Worm (Caenorhabditis elegans) whole organism, L4 larva: ENCODE results near the gene C16C8.26.

ENCODE experiments used
- Y5F2A.4 ChIP-seq: fragments of 200-800 bp; sonication (Bioruptor generic); optimal IDR thresholded peaks from 2 replicates; lab custom pipeline; 2018; ENCODE audit warnings: mild to moderate bottlenecking, missing genetic modification characterization, missing compliant biosample characterization
- ama-1 ChIP-seq: fragments of 150-350 bp; optimal IDR thresholded peaks from 2 replicates; lab custom pipeline; 2014; ENCODE audit warnings: inconsistent platforms, mixed read lengths
- egl-27 ChIP-seq: sonication (generic microtip); optimal IDR thresholded peaks from 3 replicates; lab custom pipeline; 2017; ENCODE audit warnings: missing biosample characterization, missing genetic modification reagents, missing genetic modification characterization
- hif-1 ChIP-seq, 2 experiments: sonication (generic microtip); optimal IDR thresholded peaks; 2 replicates each; lab custom pipeline; 2016 to 2017; ENCODE audit warnings: missing compliant biosample characterization in 2 of 2, missing genetic modification characterization in 2 of 2, missing genetic modification reagents in 2 of 2, missing genotype in 2 of 2, mild to moderate bottlenecking in 1 of 2
- lsy-2 ChIP-seq, 2 experiments: fragments of 150-350 bp in 1 of 2; sonication (generic microtip) in 1 of 2; optimal IDR thresholded peaks; 2 replicates each; lab custom pipeline; 2014 to 2017; ENCODE audit warnings: missing biosample characterization in 2 of 2, missing genetic modification characterization in 2 of 2
- nhr-11 ChIP-seq: fragments of 150-350 bp; optimal IDR thresholded peaks from 2 replicates; lab custom pipeline; 2014; ENCODE audit warnings: missing biosample characterization, missing genetic modification characterization
- nhr-48 ChIP-seq: sonication (generic microtip); optimal IDR thresholded peaks from 2 replicates; lab custom pipeline; 2016; ENCODE audit warnings: mild to moderate bottlenecking, missing genetic modification characterization, missing compliant biosample characterization
- saeg-2 ChIP-seq: fragments of 200-800 bp; sonication (Bioruptor generic); IDR thresholded peaks from 2 replicates; pipeline ENCODE4 v1.3.6; 2022; ENCODE audit warnings: missing genetic modification reagents, missing genetic modification characterization, missing compliant biosample characterization
- spr-1 ChIP-seq: sonication (generic microtip); optimal IDR thresholded peaks from 2 replicates; lab custom pipeline; 2016; ENCODE audit warnings: mild to moderate bottlenecking, missing genetic modification characterization, missing compliant biosample characterization
- tra-1 ChIP-seq: fragments of 200-800 bp; sonication (Bioruptor generic); IDR thresholded peaks from 2 replicates; pipeline ENCODE4 v1.3.6; 2022; ENCODE audit warnings: missing genetic modification reagents, missing genetic modification characterization, missing compliant biosample characterization
- unc-130 ChIP-seq: sonication (generic microtip); optimal IDR thresholded peaks from 2 replicates; lab custom pipeline; 2016; ENCODE audit warnings: missing genetic modification reagents, missing genetic modification characterization, missing compliant biosample characterization
- zag-1 ChIP-seq: fragments of 150-350 bp; optimal IDR thresholded peaks from 2 replicates; lab custom pipeline; 2014; ENCODE audit warnings: missing biosample characterization, missing genetic modification characterization

DNA sequence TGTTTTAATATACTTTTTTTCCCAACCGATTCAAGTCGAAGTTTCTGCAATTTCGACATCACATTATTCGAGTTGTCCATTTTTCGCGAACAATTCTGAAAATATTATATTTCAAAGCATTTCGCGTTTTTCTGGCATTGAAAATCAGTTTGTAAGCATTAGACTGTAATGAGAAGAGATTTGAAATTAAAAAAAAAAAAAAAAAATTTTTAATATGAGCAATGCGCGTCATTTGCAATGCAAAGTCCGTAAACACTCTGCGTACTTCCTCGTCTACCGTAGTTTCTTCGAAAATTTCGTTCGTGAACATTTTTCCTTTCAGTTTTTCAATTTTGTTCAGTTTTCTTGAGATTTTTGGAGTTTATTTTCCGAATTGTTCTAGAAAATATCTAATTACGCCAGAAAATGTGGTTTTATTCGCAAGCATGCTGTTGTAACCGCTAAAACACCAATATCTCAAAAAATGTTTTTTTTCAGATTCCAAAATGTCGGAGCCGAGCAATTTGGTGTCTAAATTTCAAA is 12.8 kb downstream of the C16C8.26 start, which contains the start of the genes C16C8.5 and C16C8.16:
- TF ChIP-seq spr-1 (tag; lab: Kevin White, UChicago): no peak
- TF ChIP-seq ama-1 (lab: Kevin White, UChicago): no peak
- no peak for TF ChIP-seq unc-130 (GFP tag; lab: Kevin White, UChicago)
- no peak for TF ChIP-seq tra-1 (GFP tag; lab: Robert Waterston, UW)
- no peak for TF ChIP-seq lsy-2 (tag; optimal IDR thresholded peaks at IDR 0.05; lab: Kevin White, UChicago)
- no peak for TF ChIP-seq saeg-2 (GFP tag; lab: Robert Waterston, UW)
- TF ChIP-seq hif-1 (tag; optimal IDR thresholded peaks at IDR 0.05; lab: Kevin White, UChicago): no peak
- TF ChIP-seq Y5F2A.4 (GFP tag; lab: Kevin White, UChicago): no peak
- no peak for TF ChIP-seq nhr-11 (tag; lab: Kevin White, UChicago)
- no peak for TF ChIP-seq egl-27 (tag; lab: Kevin White, UChicago)
- TF ChIP-seq nhr-48 (tag; lab: Kevin White, UChicago): no peak
- no peak for TF ChIP-seq zag-1 (tag; lab: Kevin White, UChicago)
